Fruit fly (Drosophila melanogaster): ENCODE measurements around the gene CG14259.

The CG14259 gene

dm6 chr3R:27129580-27130385 is 35.5 kb downstream of the CG14259 start (continued):
- TF ChIP-seq hkb (optimal IDR thresholded peaks at IDR 0.05) (no peak), hkb (GFP tag; IDR thresholded peaks at IDR 0.05) (peak; percentile 39; the same call in 1 of the 2 replicates), br (optimal IDR thresholded peaks at IDR 0.05) (no peak), Eip74EF (GFP tag; optimal IDR thresholded peaks at IDR 0.05) (no peak), CG8388 (GFP tag; optimal IDR thresholded peaks at IDR 0.05) (no peak), dati (GFP tag; IDR thresholded peaks at IDR 0.05) (no peak), tna (GFP tag; IDR thresholded peaks at IDR 0.05; ENCODE audit: partially characterized antibody) (no peak), Dll (GFP tag; IDR thresholded peaks at IDR 0.05; ENCODE audit: partially characterized antibody) (no peak), CG14050 (GFP tag; IDR thresholded peaks at IDR 0.05) (peak; percentile 42; the same call in 2 of the 3 replicates), CG7357 (GFP tag; IDR thresholded peaks at IDR 0.05) (no peak), Vsx1 (GFP tag; optimal IDR thresholded peaks at IDR 0.05) (no peak), CG2889 (GFP tag; IDR thresholded peaks at IDR 0.05) (no peak), CG2116 (GFP tag; optimal IDR thresholded peaks at IDR 0.05) (no peak), gro (GFP tag; optimal IDR thresholded peaks at IDR 0.05) (no peak), ham (GFP tag; IDR thresholded peaks at IDR 0.05) (no peak), CG17186 (GFP tag; optimal IDR thresholded peaks at IDR 0.05) (no peak), ro (GFP tag; IDR thresholded peaks at IDR 0.05) (no peak), CG17612 (GFP tag; IDR thresholded peaks at IDR 0.05) (no peak), fu2 (GFP tag; optimal IDR thresholded peaks at IDR 0.05) (no peak), phol (tag; optimal IDR thresholded peaks at IDR 0.05) (no peak), salm (tag; optimal IDR thresholded peaks at IDR 0.05) (no peak), HLH54F (GFP tag; optimal IDR thresholded peaks at IDR 0.05) (no peak), CG12942 (GFP tag; optimal IDR thresholded peaks at IDR 0.05) (no peak), CG18764 (GFP tag; optimal IDR thresholded peaks at IDR 0.05) (no peak), ewg (GFP tag; optimal IDR thresholded peaks at IDR 0.05) (no peak), CG32767 (GFP tag; IDR thresholded peaks at IDR 0.05) (no peak), BtbVII (GFP tag; optimal IDR thresholded peaks at IDR 0.05) (no peak), CG18619 (GFP tag; optimal IDR thresholded peaks at IDR 0.05) (no peak), Hr3 (GFP tag; optimal IDR thresholded peaks at IDR 0.05) (no peak), Hsf (GFP tag; optimal IDR thresholded peaks at IDR 0.05) (peak; percentile 6), CG10654 (GFP tag; optimal IDR thresholded peaks at IDR 0.05) (no peak), sob (GFP tag; IDR thresholded peaks at IDR 0.05) (no peak), CG10267 (tag; optimal IDR thresholded peaks at IDR 0.05) (no peak), CG14965 (GFP tag; optimal IDR thresholded peaks at IDR 0.05; ENCODE audit: borderline replicate concordance) (no peak), CG2712 (tag; optimal IDR thresholded peaks at IDR 0.05) (no peak), eve (GFP tag; optimal IDR thresholded peaks at IDR 0.05) (no peak), CG3407 (GFP tag; optimal IDR thresholded peaks at IDR 0.05) (no peak), CG7745 (tag; optimal IDR thresholded peaks at IDR 0.05) (no peak), CG7556 (GFP tag; optimal IDR thresholded peaks at IDR 0.05) (no peak), CG13894 (tag; optimal IDR thresholded peaks at IDR 0.05) (no peak), CG13424 (tag; optimal IDR thresholded peaks at IDR 0.05) (no peak), tin (GFP tag; optimal IDR thresholded peaks at IDR 0.05) (no peak), aop (GFP tag; IDR thresholded peaks at IDR 0.05) (no peak), fd102C (GFP tag; optimal IDR thresholded peaks at IDR 0.05) (no peak), crol (GFP tag; IDR thresholded peaks at IDR 0.05) (no peak; the same call in 1 of the 2 replicates), zen2 (GFP tag; IDR thresholded peaks at IDR 0.05; ENCODE audit: partially characterized antibody) (no peak), CG14441 (GFP tag; IDR thresholded peaks at IDR 0.05) (peak; percentile 25; the same call in 1 of the 2 replicates), exex (tag; optimal IDR thresholded peaks at IDR 0.05) (no peak), Sox100B (GFP tag; optimal IDR thresholded peaks at IDR 0.05) (no peak), Med (GFP tag) (peak; percentile 88)
